Worm (Caenorhabditis elegans) whole organism, L1 larva: ENCODE data around the gene srj-23.

ENCODE experiments used
- C04F5.9 ChIP-seq: sonication (generic microtip); optimal IDR thresholded peaks from 2 replicates; lab custom pipeline; 2016; ENCODE audit warnings: missing genetic modification characterization, missing compliant biosample characterization
- C16A3.4 ChIP-seq: fragments of 150-350 bp; optimal IDR thresholded peaks from 2 replicates; lab custom pipeline; 2014; ENCODE audit warnings: missing biosample characterization, missing genetic modification characterization
- C34B4.2 ChIP-seq: sonication (generic microtip); optimal IDR thresholded peaks from 2 replicates; lab custom pipeline; 2017; ENCODE audit warnings: mild to moderate bottlenecking, missing genetic modification characterization, missing compliant biosample characterization
- Y116A8C.19 ChIP-seq: sonication (generic microtip); optimal IDR thresholded peaks from 2 replicates; lab custom pipeline; 2016; ENCODE audit warnings: missing compliant biosample characterization, missing genetic modification characterization, borderline replicate concordance
- aha-1 ChIP-seq: fragments of 150-350 bp; optimal IDR thresholded peaks from 2 replicates; lab custom pipeline; 2014; ENCODE audit warnings: missing biosample characterization, missing genetic modification characterization
- ceh-63 ChIP-seq: fragments of 200-800 bp; sonication (Bioruptor generic); optimal IDR thresholded peaks from 2 replicates; lab custom pipeline; 2018; ENCODE audit warnings: mild to moderate bottlenecking, missing genetic modification characterization, missing compliant biosample characterization
- ceh-8 ChIP-seq: fragments of 200-800 bp; sonication (Bioruptor generic); optimal IDR thresholded peaks from 2 replicates; lab custom pipeline; 2018; ENCODE audit warnings: mild to moderate bottlenecking, missing genetic modification characterization, moderate library complexity, missing compliant biosample characterization
- ceh-82 ChIP-seq, 3 experiments: fragments of 150-350 bp in 1 of 3; sonication (generic microtip) in 2 of 3; optimal IDR thresholded peaks; 2 replicates each; lab custom pipeline; 2014 to 2017; ENCODE audit warnings: missing biosample characterization in 3 of 3, missing genetic modification characterization in 3 of 3
- ceh-88 ChIP-seq: fragments of 200-800 bp; sonication (Bioruptor generic); IDR thresholded peaks from 2 replicates; pipeline ENCODE4 v1.3.6; 2022; ENCODE audit warnings: missing genetic modification characterization, missing compliant biosample characterization
- ceh-90 ChIP-seq: sonication (generic microtip); optimal IDR thresholded peaks from 2 replicates; lab custom pipeline; 2016; ENCODE audit warnings: missing genetic modification characterization, missing compliant biosample characterization
- ces-1 ChIP-seq: fragments of 150-350 bp; optimal IDR thresholded peaks from 2 replicates; lab custom pipeline; 2014; ENCODE audit warnings: missing biosample characterization, missing genetic modification reagents, missing genetic modification characterization
- dsc-1 ChIP-seq: sonication (generic microtip); optimal IDR thresholded peaks from 2 replicates; lab custom pipeline; 2016; ENCODE audit warnings: mild to moderate bottlenecking, missing genetic modification characterization, missing compliant biosample characterization
- efl-1 ChIP-seq, 4 experiments: fragments of 150-350 bp; optimal IDR thresholded peaks in 3 of 4; peaks in 1 of 4; 1 replicate in 1 of 4; 2 replicates in 3 of 4; lab custom pipeline; 2014; ENCODE audit warnings: missing biosample characterization in 2 of 4, missing genetic modification characterization in 2 of 4, missing genetic modification reagents in 2 of 4
- efl-3 ChIP-seq: fragments of 200-800 bp; sonication (Bioruptor generic); optimal IDR thresholded peaks from 2 replicates; lab custom pipeline; 2018; ENCODE audit warnings: mild to moderate bottlenecking, missing genetic modification characterization, missing compliant biosample characterization
- egl-13 ChIP-seq: sonication (generic microtip); optimal IDR thresholded peaks from 2 replicates; lab custom pipeline; 2016; ENCODE audit warnings: missing genotype, missing genetic modification reagents, missing genetic modification characterization, missing compliant biosample characterization
- egl-27 ChIP-seq, 2 experiments: fragments of 150-350 bp in 1 of 2; sonication (generic microtip); optimal IDR thresholded peaks; 3 replicates each; lab custom pipeline; 2017 to 2018; ENCODE audit warnings: missing biosample characterization in 2 of 2, missing genetic modification characterization in 2 of 2, missing genetic modification reagents in 2 of 2
- elt-2 ChIP-seq: sonication (generic microtip); optimal IDR thresholded peaks from 2 replicates; lab custom pipeline; 2016; ENCODE audit warnings: missing genetic modification characterization, mild to moderate bottlenecking, inconsistent platforms, missing compliant biosample characterization, missing genetic modification reagents
- fkh-4 ChIP-seq: sonication (generic microtip); optimal IDR thresholded peaks from 2 replicates; lab custom pipeline; 2016; ENCODE audit warnings: missing compliant biosample characterization, missing genetic modification characterization, borderline replicate concordance
- grh-1 ChIP-seq: fragments of 200-800 bp; sonication (Bioruptor generic); IDR thresholded peaks from 2 replicates; pipeline ENCODE4 v1.3.6; 2022; ENCODE audit warnings: missing genetic modification reagents, missing genetic modification characterization, missing compliant biosample characterization
- jun-1 ChIP-seq: fragments of 150-350 bp; optimal IDR thresholded peaks from 2 replicates; lab custom pipeline; 2014; ENCODE audit warnings: missing biosample characterization, missing genetic modification reagents, missing genetic modification characterization
- lin-13 ChIP-seq: fragments of 150-350 bp; optimal IDR thresholded peaks from 2 replicates; lab custom pipeline; 2014; ENCODE audit warnings: missing biosample characterization, missing genetic modification reagents, missing genetic modification characterization
- lin-14 ChIP-seq: fragments of 200-800 bp; sonication (Bioruptor generic); optimal IDR thresholded peaks from 2 replicates; lab custom pipeline; 2018; ENCODE audit warnings: mild to moderate bottlenecking, missing genetic modification characterization, moderate library complexity, missing compliant biosample characterization
- lin-35 ChIP-seq, 2 experiments: fragments of 150-350 bp; optimal IDR thresholded peaks; 2 replicates each; lab custom pipeline; 2014; ENCODE audit warnings: missing biosample characterization in 2 of 2, missing genetic modification characterization in 2 of 2, missing genetic modification reagents in 2 of 2
- lsy-2 ChIP-seq, 2 experiments: fragments of 150-350 bp; optimal IDR thresholded peaks; 2 replicates each; lab custom pipeline; 2014; ENCODE audit warnings: missing biosample characterization in 2 of 2, missing genetic modification characterization in 2 of 2
- mdl-1 ChIP-seq, 2 experiments: fragments of 150-350 bp; optimal IDR thresholded peaks; 2 replicates each; lab custom pipeline; 2014 to 2017; ENCODE audit warnings: missing biosample characterization in 2 of 2, missing genetic modification characterization in 2 of 2, inconsistent platforms in 1 of 2
- mef-2 ChIP-seq: fragments of 150-350 bp; optimal IDR thresholded peaks from 2 replicates; lab custom pipeline; 2014; ENCODE audit warnings: missing biosample characterization, missing genetic modification characterization
- mep-1 ChIP-seq: fragments of 150-350 bp; optimal IDR thresholded peaks from 2 replicates; lab custom pipeline; 2014; ENCODE audit warnings: missing biosample characterization, missing genetic modification characterization
- nhr-20 ChIP-seq: sonication (generic microtip); optimal IDR thresholded peaks from 2 replicates; lab custom pipeline; 2016; ENCODE audit warnings: mild to moderate bottlenecking, missing genetic modification characterization, missing compliant biosample characterization
- nhr-28 ChIP-seq: fragments of 150-350 bp; optimal IDR thresholded peaks from 2 replicates; lab custom pipeline; 2014; ENCODE audit warnings: missing biosample characterization, missing genetic modification characterization
- nhr-47 ChIP-seq: sonication (generic microtip); optimal IDR thresholded peaks from 2 replicates; lab custom pipeline; 2016; ENCODE audit warnings: mild to moderate bottlenecking, missing genetic modification characterization, moderate library complexity, missing compliant biosample characterization
- nhr-77 ChIP-seq: fragments of 150-350 bp; optimal IDR thresholded peaks from 2 replicates; lab custom pipeline; 2014; ENCODE audit warnings: missing biosample characterization, missing genetic modification characterization
- nhr-84 ChIP-seq: sonication (generic microtip); optimal IDR thresholded peaks from 2 replicates; lab custom pipeline; 2017; ENCODE audit warnings: missing biosample characterization, missing genetic modification characterization
- nhr-85 ChIP-seq: sonication (generic microtip); peaks from one replicate; lab custom pipeline; 2016; ENCODE audit warnings: missing genetic modification characterization, inconsistent platforms, missing compliant biosample characterization
- skn-1 ChIP-seq: fragments of 150-350 bp; optimal IDR thresholded peaks from 2 replicates; lab custom pipeline; 2014; ENCODE audit warnings: missing biosample characterization, missing genetic modification characterization
- snpc-4 ChIP-seq: fragments of 150-350 bp; optimal IDR thresholded peaks from 2 replicates; lab custom pipeline; 2014; ENCODE audit warnings: missing biosample characterization, missing genetic modification characterization
- snu-23 ChIP-seq: sonication (generic microtip); optimal IDR thresholded peaks from 2 replicates; lab custom pipeline; 2016; ENCODE audit warnings: missing genetic modification characterization, missing compliant biosample characterization
- sup-37 ChIP-seq: fragments of 200-800 bp; sonication (Bioruptor generic); optimal IDR thresholded peaks from 2 replicates; lab custom pipeline; 2018; ENCODE audit warnings: mild to moderate bottlenecking, missing genetic modification characterization, missing compliant biosample characterization
- tbx-2 ChIP-seq: sonication (generic microtip); optimal IDR thresholded peaks from 2 replicates; lab custom pipeline; 2016; ENCODE audit warnings: missing genetic modification characterization, missing compliant biosample characterization
- unc-30 ChIP-seq: sonication (generic microtip); optimal IDR thresholded peaks from 2 replicates; lab custom pipeline; 2017; ENCODE audit warnings: missing biosample characterization, missing genetic modification characterization
- unc-86 ChIP-seq: sonication (generic microtip); optimal IDR thresholded peaks from 2 replicates; lab custom pipeline; 2016; ENCODE audit warnings: missing genetic modification characterization, missing compliant biosample characterization
- xbp-1 ChIP-seq: sonication (generic microtip); optimal IDR thresholded peaks from 2 replicates; lab custom pipeline; 2016; ENCODE audit warnings: missing genetic modification characterization, missing compliant biosample characterization
- zip-4 ChIP-seq: fragments of 200-800 bp; sonication (Bioruptor generic); optimal IDR thresholded peaks from 2 replicates; lab custom pipeline; 2018; ENCODE audit warnings: mild to moderate bottlenecking, missing genetic modification characterization, moderate library complexity, missing compliant biosample characterization

Gene srj-23

DNA sequence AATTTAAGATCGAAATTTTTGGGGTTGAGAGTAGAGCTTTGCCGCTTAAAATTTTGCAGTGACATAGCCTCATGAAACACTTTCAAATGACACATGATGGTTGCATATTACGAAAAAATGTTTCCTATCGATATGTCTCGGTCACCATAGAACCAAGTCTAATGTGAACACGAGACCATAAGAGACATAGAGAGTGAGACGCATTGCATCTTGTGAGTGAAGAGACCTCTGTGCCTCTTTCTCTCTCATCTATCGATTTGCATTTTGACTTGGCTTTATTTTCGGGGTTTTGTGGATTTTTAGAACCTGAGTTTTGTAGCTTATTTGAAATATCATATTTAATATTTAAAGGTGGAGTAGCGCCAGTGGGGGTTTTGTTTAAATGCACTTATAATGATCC lies 15.5 kb downstream of the srj-23 start (continued):
- TF ChIP-seq mep-1 (tag; lab: Kevin White, UChicago) (no peak), elt-2 (no peak), egl-13 (tag; lab: Kevin White, UChicago) (no peak), ceh-82 (tag; optimal IDR thresholded peaks at IDR 0.05; lab: Kevin White, UChicago) (peak in 2 of 3 experiments; percentile 6 to 15), grh-1 (GFP tag; lab: Robert Waterston, UW) (no peak), efl-1 (optimal IDR thresholded peaks at IDR 0.05; lab: Kevin White, UChicago) (peak; percentile 8 to 17), efl-1 (GFP tag; optimal IDR thresholded peaks at IDR 0.05 in 1 of 2; lab: Kevin White, UChicago) (peak in 1 of 2 experiments; percentile 71), xbp-1 (tag; lab: Kevin White, UChicago) (no peak), nhr-84 (tag; lab: Kevin White, UChicago) (no peak), fkh-4 (tag; lab: Kevin White, UChicago) (no peak), jun-1 (no peak), unc-30 (tag; lab: Kevin White, UChicago) (no peak), snu-23 (GFP tag; lab: Kevin White, UChicago) (peak; percentile 26), ceh-63 (GFP tag; lab: Kevin White, UChicago) (no peak), ceh-90 (tag; lab: Kevin White, UChicago) (no peak), nhr-20 (peak; percentile 21), lin-14 (GFP tag; lab: Kevin White, UChicago) (no peak), unc-86 (tag; lab: Kevin White, UChicago) (no peak), egl-27 (tag; optimal IDR thresholded peaks at IDR 0.05; lab: Kevin White, UChicago) (no peak), skn-1 (tag; lab: Kevin White, UChicago) (no peak), mef-2 (tag; lab: Kevin White, UChicago) (no peak), aha-1 (tag; lab: Kevin White, UChicago) (no peak), C34B4.2 (no peak), C16A3.4 (tag; lab: Kevin White, UChicago) (peak; percentile 10), lin-35 (GFP tag; optimal IDR thresholded peaks at IDR 0.05; lab: Kevin White, UChicago) (peak; percentile 11 to 62), nhr-47 (tag; lab: Kevin White, UChicago) (peak; percentile 8), nhr-85 (no peak), nhr-28 (tag; lab: Kevin White, UChicago) (no peak), ces-1 (GFP tag; lab: Kevin White, UChicago) (no peak), dsc-1 (tag; lab: Kevin White, UChicago) (no peak), nhr-77 (tag; lab: Kevin White, UChicago) (no peak), zip-4 (GFP tag; lab: Kevin White, UChicago) (no peak), tbx-2 (no peak), sup-37 (no peak), lsy-2 (tag; optimal IDR thresholded peaks at IDR 0.05; lab: Kevin White, UChicago) (peak in 1 of 2 experiments; percentile 3), mdl-1 (tag; optimal IDR thresholded peaks at IDR 0.05; lab: Kevin White, UChicago) (peak in 1 of 2 experiments; percentile 11)

DNA sequence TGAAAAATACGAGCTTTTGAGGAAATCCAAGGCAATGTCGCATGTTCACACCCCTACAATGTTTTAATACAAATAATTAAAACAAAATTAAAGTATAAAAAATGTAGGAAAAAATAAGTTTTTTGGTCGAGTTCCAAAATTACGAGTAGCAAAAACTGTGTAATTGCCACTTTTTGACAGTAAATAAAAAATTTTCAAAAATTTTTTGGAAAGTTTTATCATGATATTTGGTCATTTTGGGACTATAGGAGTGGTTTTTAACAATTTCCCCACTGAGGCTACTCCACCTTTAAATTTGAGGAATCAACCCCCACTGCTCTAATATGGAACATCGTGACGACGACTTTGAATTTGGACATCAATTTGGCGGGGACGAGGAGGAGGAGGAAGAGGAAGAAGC lies 16.0 kb downstream of the srj-23 start, which contains the start of gene gid-8:
Gene gid-8, plus strand, starts transcription at position 301 of the 400 bp plus-strand sequence.
- TF ChIP-seq C34B4.2: no peak
- TF ChIP-seq Y116A8C.19 (tag; lab: Kevin White, UChicago): no peak
- no peak for TF ChIP-seq snpc-4 (tag; lab: Kevin White, UChicago)
- TF ChIP-seq unc-30 (tag; lab: Kevin White, UChicago): no peak
- no peak for TF ChIP-seq efl-3 (GFP tag; lab: Kevin White, UChicago)
- TF ChIP-seq ceh-88 (GFP tag; lab: Robert Waterston, UW): no peak
- no peak for TF ChIP-seq lin-13 (GFP tag; lab: Kevin White, UChicago)
- no peak for TF ChIP-seq lin-35 (GFP tag; optimal IDR thresholded peaks at IDR 0.05; lab: Kevin White, UChicago)
- no peak for TF ChIP-seq C04F5.9 (tag; lab: Kevin White, UChicago)
- TF ChIP-seq ceh-82 (tag; optimal IDR thresholded peaks at IDR 0.05; lab: Kevin White, UChicago): no peak
- no peak for TF ChIP-seq ceh-8 (GFP tag; lab: Kevin White, UChicago)
